Worm (Caenorhabditis elegans) whole organism, L4 larva: ENCODE data around the gene R07H5.9.

Experiments
- F37D6.2 ChIP-seq: sonication (generic microtip); optimal IDR thresholded peaks from 2 replicates; lab custom pipeline; 2016; ENCODE audit warnings: mild to moderate bottlenecking, missing genetic modification characterization, missing compliant biosample characterization
- R02D3.7 ChIP-seq: fragments of 150-350 bp; sonication (generic microtip); optimal IDR thresholded peaks from 3 replicates; lab custom pipeline; 2014; ENCODE audit warnings: missing biosample characterization, missing genetic modification characterization
- T26A8.4 ChIP-seq: fragments of 200-800 bp; sonication (Bioruptor generic); IDR thresholded peaks from 2 replicates; pipeline ENCODE4 v1.3.6; 2022; ENCODE audit warnings: missing genetic modification characterization, missing compliant biosample characterization
- ZK546.5 ChIP-seq, 2 experiments: sonication (generic microtip); optimal IDR thresholded peaks; 2 replicates each; lab custom pipeline; 2017; ENCODE audit warnings: missing biosample characterization in 2 of 2, missing genetic modification characterization in 2 of 2
- ama-1 ChIP-seq: fragments of 150-350 bp; optimal IDR thresholded peaks from 2 replicates; lab custom pipeline; 2014; ENCODE audit warnings: inconsistent platforms, mixed read lengths
- ces-1 ChIP-seq: fragments of 150-350 bp; sonication (generic microtip); optimal IDR thresholded peaks from 4 replicates; lab custom pipeline; 2014; ENCODE audit warnings: missing biosample characterization, missing genetic modification reagents, missing genetic modification characterization
- daf-12 ChIP-seq: fragments of 150-350 bp; optimal IDR thresholded peaks from 2 replicates; lab custom pipeline; 2014; ENCODE audit warnings: missing biosample characterization, missing genetic modification reagents, missing genetic modification characterization
- daf-16 ChIP-seq, 3 experiments: sonication (generic microtip); optimal IDR thresholded peaks; 2 replicates each; lab custom pipeline; 2016 to 2017; ENCODE audit warnings: missing genetic modification characterization in 3 of 3, missing genetic modification reagents in 3 of 3, mild to moderate bottlenecking in 2 of 3, missing compliant biosample characterization in 2 of 3, missing biosample characterization in 1 of 3, moderate library complexity in 1 of 3
- daf-19 ChIP-seq: fragments of 200-800 bp; sonication (Bioruptor generic); conservative IDR thresholded peaks from 2 replicates; pipeline ENCODE4 v1.3.6; 2022; ENCODE audit warnings: missing genetic modification characterization, missing compliant biosample characterization
- dpl-1 ChIP-seq: fragments of 150-350 bp; optimal IDR thresholded peaks from 2 replicates; lab custom pipeline; 2014; ENCODE audit warnings: missing biosample characterization, missing genetic modification reagents, missing genetic modification characterization
- duxl-1 ChIP-seq: sonication (generic microtip); optimal IDR thresholded peaks from 2 replicates; lab custom pipeline; 2016; ENCODE audit warnings: mild to moderate bottlenecking, missing genetic modification characterization, moderate library complexity, missing compliant biosample characterization; ENCODE audit not compliant: poor library complexity
- dve-1 ChIP-seq: sonication (generic microtip); optimal IDR thresholded peaks from 2 replicates; lab custom pipeline; 2017; ENCODE audit warnings: antibody characterized with exemption, mild to moderate bottlenecking, missing genetic modification characterization, missing compliant biosample characterization; ENCODE audit not compliant: insufficient read depth
- gei-8 ChIP-seq: fragments of 200-800 bp; sonication (Bioruptor generic); optimal IDR thresholded peaks from 2 replicates; lab custom pipeline; 2018; ENCODE audit warnings: mild to moderate bottlenecking, missing genetic modification characterization, missing compliant biosample characterization
- lin-1 ChIP-seq: fragments of 200-800 bp; sonication (Bioruptor generic); IDR thresholded peaks from 2 replicates; pipeline ENCODE4 v1.3.6; 2022; ENCODE audit warnings: missing genetic modification reagents, missing genetic modification characterization, missing compliant biosample characterization
- lin-13 ChIP-seq: fragments of 150-350 bp; optimal IDR thresholded peaks from 2 replicates; lab custom pipeline; 2014; ENCODE audit warnings: missing biosample characterization, missing genetic modification reagents, missing genetic modification characterization
- lin-15B ChIP-seq: fragments of 150-350 bp; sonication (generic microtip); optimal IDR thresholded peaks from 3 replicates; lab custom pipeline; 2014; ENCODE audit warnings: missing biosample characterization, missing genetic modification characterization
- lin-39 ChIP-seq: fragments of 150-350 bp; optimal IDR thresholded peaks from 2 replicates; lab custom pipeline; 2014; ENCODE audit warnings: missing biosample characterization, missing genetic modification reagents, missing genetic modification characterization
- lir-3 ChIP-seq: sonication (generic microtip); optimal IDR thresholded peaks from 2 replicates; lab custom pipeline; 2016; ENCODE audit warnings: mild to moderate bottlenecking, missing genetic modification characterization, missing compliant biosample characterization
- madf-9 ChIP-seq: fragments of 200-800 bp; sonication (Bioruptor generic); conservative IDR thresholded peaks from 2 replicates; pipeline ENCODE4 v1.3.6; 2022; ENCODE audit warnings: missing genetic modification reagents, missing genetic modification characterization, missing compliant biosample characterization
- mep-1 ChIP-seq: fragments of 150-350 bp; sonication (generic microtip); optimal IDR thresholded peaks from 3 replicates; lab custom pipeline; 2014; ENCODE audit warnings: missing biosample characterization, missing genetic modification characterization
- nhr-10 ChIP-seq: fragments of 150-350 bp; optimal IDR thresholded peaks from 2 replicates; lab custom pipeline; 2014; ENCODE audit warnings: missing biosample characterization, missing genetic modification characterization
- nhr-111 ChIP-seq: fragments of 200-800 bp; sonication (Bioruptor generic); optimal IDR thresholded peaks from 2 replicates; lab custom pipeline; 2018; ENCODE audit warnings: mild to moderate bottlenecking, missing genetic modification characterization, missing compliant biosample characterization
- nhr-237 ChIP-seq: sonication (generic microtip); optimal IDR thresholded peaks from 2 replicates; lab custom pipeline; 2017; ENCODE audit warnings: missing biosample characterization, missing genetic modification characterization
- nhr-76 ChIP-seq: fragments of 150-350 bp; optimal IDR thresholded peaks from 2 replicates; lab custom pipeline; 2014; ENCODE audit warnings: missing biosample characterization, missing genetic modification characterization
- pha-4 ChIP-seq, 2 experiments: fragments of 150-350 bp in 1 of 2; fragments of 200-800 bp in 1 of 2; sonication (Bioruptor generic) in 1 of 2; IDR thresholded peaks in 1 of 2; optimal IDR thresholded peaks in 1 of 2; 2 replicates each; pipeline versions ENCODE4 v1.3.6 to Lab custom; 2014 to 2022; ENCODE audit warnings: missing genetic modification characterization in 2 of 2, missing genetic modification reagents in 2 of 2, missing biosample characterization in 1 of 2, missing compliant biosample characterization in 1 of 2
- snpc-4 ChIP-seq: fragments of 150-350 bp; optimal IDR thresholded peaks from 2 replicates; lab custom pipeline; 2014; ENCODE audit warnings: missing biosample characterization, missing genetic modification characterization
- spr-1 ChIP-seq: sonication (generic microtip); optimal IDR thresholded peaks from 2 replicates; lab custom pipeline; 2016; ENCODE audit warnings: mild to moderate bottlenecking, missing genetic modification characterization, missing compliant biosample characterization
- spr-3 ChIP-seq: fragments of 200-800 bp; sonication (Bioruptor generic); optimal IDR thresholded peaks from 2 replicates; lab custom pipeline; 2018; ENCODE audit warnings: mild to moderate bottlenecking, missing genetic modification characterization, missing compliant biosample characterization
- tag-97 ChIP-seq: fragments of 200-800 bp; sonication (Bioruptor generic); IDR thresholded peaks from 2 replicates; pipeline ENCODE4 v1.3.6; 2022; ENCODE audit warnings: missing genetic modification characterization, missing compliant biosample characterization
- unc-62 ChIP-seq, 3 experiments: fragments of 150-350 bp in 1 of 3; sonication (generic microtip); optimal IDR thresholded peaks in 2 of 3; peaks in 1 of 3; 1 replicate in 1 of 3; 2 replicates in 2 of 3; lab custom pipeline; 2014 to 2017; ENCODE audit warnings: missing biosample characterization in 3 of 3, missing genetic modification characterization in 3 of 3, missing genetic modification reagents in 3 of 3, missing genotype in 1 of 3
- vab-7 ChIP-seq: fragments of 200-800 bp; sonication (Bioruptor generic); IDR thresholded peaks from 2 replicates; pipeline ENCODE4 v1.3.6; 2022; ENCODE audit warnings: missing genetic modification reagents, missing genetic modification characterization, missing compliant biosample characterization
- zip-2 ChIP-seq: fragments of 150-350 bp; optimal IDR thresholded peaks from 2 replicates; lab custom pipeline; 2014; ENCODE audit warnings: missing biosample characterization, missing genetic modification characterization
- ztf-11 ChIP-seq: fragments of 150-350 bp; optimal IDR thresholded peaks from 2 replicates; lab custom pipeline; 2014; ENCODE audit warnings: missing biosample characterization, missing genetic modification characterization
- ztf-7 ChIP-seq: fragments of 150-350 bp; optimal IDR thresholded peaks from 2 replicates; lab custom pipeline; 2014; ENCODE audit warnings: missing biosample characterization, missing genetic modification characterization

The R07H5.9 gene

DNA sequence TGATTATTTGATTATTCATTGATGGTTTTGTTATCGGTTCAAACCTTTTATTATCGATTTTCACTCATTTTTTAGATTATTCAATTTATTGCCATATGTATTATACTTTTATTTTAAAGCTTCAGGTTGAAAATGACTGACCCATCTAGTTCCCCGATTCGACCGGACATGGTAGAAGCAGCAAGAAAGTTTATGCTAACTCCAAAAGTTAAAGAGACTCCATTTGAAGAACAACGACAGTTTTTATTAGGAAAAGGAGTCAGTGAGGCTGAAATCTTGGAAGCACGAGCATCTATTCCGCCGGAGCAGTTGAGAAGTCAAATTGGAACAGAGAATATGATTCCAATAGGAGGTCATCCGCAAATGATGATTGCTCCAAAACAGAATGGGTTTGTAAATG is 24.3 kb upstream of the R07H5.9 start, which contains the start of gene prx-14 (continued):
- TF ChIP-seq pha-4 (GFP tag; IDR thresholded peaks at IDR 0.05; lab: Robert Waterston, UW) (peak; percentile 37; the same call in 1 of the 2 replicates), pha-4 (tag; optimal IDR thresholded peaks at IDR 0.05; lab: Kevin White, UChicago) (no peak), ztf-11 (tag; lab: Kevin White, UChicago) (no peak), ztf-7 (tag; lab: Kevin White, UChicago) (no peak), mep-1 (peak; percentile 14), nhr-10 (tag; lab: Kevin White, UChicago) (no peak), lin-1 (GFP tag; lab: Robert Waterston, UW) (no peak), snpc-4 (tag; lab: Kevin White, UChicago) (no peak), unc-62 (GFP tag; optimal IDR thresholded peaks at IDR 0.05 in 1 of 2; lab: Kevin White, UChicago) (no peak), unc-62 (tag; optimal IDR thresholded peaks at IDR 0.05; lab: Kevin White, UChicago) (no peak), nhr-237 (tag; lab: Kevin White, UChicago) (no peak), dve-1 (tag; lab: Kevin White, UChicago) (peak; percentile 5)

DNA sequence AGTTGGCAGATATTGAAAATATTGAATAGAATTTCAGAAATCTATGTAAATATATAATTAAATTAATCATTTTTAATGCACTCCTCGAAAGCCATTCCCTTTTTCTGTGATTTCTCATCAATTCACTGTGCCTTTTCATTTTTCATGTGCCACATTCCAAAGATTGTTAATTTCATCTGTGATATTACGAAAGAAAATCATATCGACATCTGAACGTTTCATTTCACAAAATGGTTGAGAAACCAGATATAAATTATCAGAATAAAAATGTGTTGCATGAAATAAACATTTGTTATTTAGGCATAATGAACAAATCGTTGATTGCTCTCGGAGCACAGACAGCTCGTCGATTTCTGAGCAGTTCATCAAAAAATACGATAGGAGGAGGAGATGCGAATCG is 23.3 kb upstream of the R07H5.9 start, which contains the start of gene nuaf-3:
TSS of gene nuaf-3 (plus strand) at position 301 of the 400 bp plus-strand sequence.
- TF ChIP-seq lin-15B (no peak), lir-3 (no peak), daf-12 (tag; lab: Kevin White, UChicago) (no peak), nhr-111 (GFP tag; lab: Kevin White, UChicago) (no peak), dve-1 (tag; lab: Kevin White, UChicago) (peak; percentile 22), F37D6.2 (tag; lab: Kevin White, UChicago) (no peak), mep-1 (no peak), pha-4 (GFP tag; IDR thresholded peaks at IDR 0.05; lab: Robert Waterston, UW) (no peak), pha-4 (tag; optimal IDR thresholded peaks at IDR 0.05; lab: Kevin White, UChicago) (no peak), spr-1 (tag; lab: Kevin White, UChicago) (no peak), nhr-76 (no peak), ama-1 (lab: Kevin White, UChicago) (peak; percentile 44), unc-62 (GFP tag; optimal IDR thresholded peaks at IDR 0.05 in 1 of 2; lab: Kevin White, UChicago) (peak in 1 of 2 experiments; percentile 12), unc-62 (tag; optimal IDR thresholded peaks at IDR 0.05; lab: Kevin White, UChicago) (no peak), T26A8.4 (GFP tag; lab: Robert Waterston, UW) (0 out of 2 replicates have a peak, but pooled peaks have one; percentile 27), R02D3.7 (tag; lab: Kevin White, UChicago) (no peak), spr-3 (GFP tag; lab: Kevin White, UChicago) (no peak), tag-97 (GFP tag; lab: Robert Waterston, UW) (no peak), zip-2 (tag; lab: Kevin White, UChicago) (no peak), lin-39 (tag; lab: Kevin White, UChicago) (no peak), ces-1 (no peak), vab-7 (GFP tag; lab: Robert Waterston, UW) (no peak), duxl-1 (tag; lab: Kevin White, UChicago) (no peak), daf-16 (GFP tag; optimal IDR thresholded peaks at IDR 0.05; lab: Kevin White, UChicago) (no peak), daf-16 (tag; optimal IDR thresholded peaks at IDR 0.05; lab: Kevin White, UChicago) (peak; percentile 34), dpl-1 (GFP tag; lab: Kevin White, UChicago) (no peak)

DNA sequence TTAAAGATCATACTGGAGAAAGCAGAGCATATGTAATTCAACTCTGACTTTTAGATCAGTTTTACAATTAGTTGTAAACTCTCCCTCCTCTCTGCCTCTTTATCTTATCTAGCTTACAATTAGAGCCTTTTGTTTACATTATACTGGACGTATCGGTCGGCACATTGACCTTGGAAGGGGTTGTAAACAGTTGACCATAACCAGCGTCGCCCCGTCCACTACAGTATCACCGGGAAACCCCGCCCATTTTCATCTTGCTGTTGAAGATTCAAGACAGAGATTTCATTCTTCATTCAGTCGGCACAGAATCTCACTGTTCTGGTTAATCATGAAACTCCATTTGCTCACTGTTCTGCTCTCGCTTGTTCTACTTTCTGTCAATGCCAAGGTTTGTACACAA is 20.6 kb upstream of the R07H5.9 start, which contains the start of gene sdz-27:
TSS of gene sdz-27 (plus strand) at position 301 of the 400 bp plus-strand sequence.
- TF ChIP-seq lin-13 = no peak
- no peak for TF ChIP-seq snpc-4 (tag; lab: Kevin White, UChicago)
- peak in 1 of 2 experiments; percentile 29 for TF ChIP-seq unc-62 (GFP tag; optimal IDR thresholded peaks at IDR 0.05 in 1 of 2; lab: Kevin White, UChicago)
- TF ChIP-seq unc-62 (tag; optimal IDR thresholded peaks at IDR 0.05; lab: Kevin White, UChicago) = no peak
- no peak for TF ChIP-seq lin-15B
- no peak for TF ChIP-seq ZK546.5 (tag; optimal IDR thresholded peaks at IDR 0.05; lab: Kevin White, UChicago)
- no peak for TF ChIP-seq madf-9 (GFP tag; lab: Robert Waterston, UW)
- TF ChIP-seq gei-8 (GFP tag; lab: Kevin White, UChicago) = no peak
- no peak for TF ChIP-seq daf-19
- TF ChIP-seq, all 104 proteins: peak for 1
